Worm (Caenorhabditis elegans): ENCODE measurements around the gene F13E9.19.

DNA sequence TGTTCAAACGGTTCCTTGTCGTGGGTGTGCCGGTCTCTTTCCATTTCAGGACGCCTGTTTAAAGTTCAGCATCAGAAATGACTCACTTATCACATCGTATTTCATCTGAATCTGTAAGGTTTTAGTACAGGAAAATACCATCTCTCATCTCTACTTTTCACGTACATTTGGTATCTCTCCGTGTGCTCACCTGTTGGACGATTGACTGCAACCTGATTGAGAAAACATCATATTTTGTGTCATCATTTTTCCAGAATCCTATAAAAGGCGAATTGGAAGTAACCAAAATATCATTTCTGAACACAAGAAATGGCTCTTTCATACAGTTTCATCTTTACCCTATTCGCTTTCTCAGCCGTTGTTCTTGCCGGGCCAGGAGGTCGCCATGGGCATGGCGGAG, 877 bp downstream of the F13E9.19 start, which contains the start of gene srlf-30:
- TF ChIP-seq lin-14 (GFP tag; optimal IDR thresholded peaks at IDR 0.05) (no peak), ama-1 (optimal IDR thresholded peaks at IDR 0.05) (no peak), ztf-4 (tag; optimal IDR thresholded peaks at IDR 0.05) (no peak), rnt-1 (tag; optimal IDR thresholded peaks at IDR 0.05) (no peak), aly-2 (tag; optimal IDR thresholded peaks at IDR 0.05) (no peak), pag-3 (tag; optimal IDR thresholded peaks at IDR 0.05; ENCODE audit: borderline replicate concordance, insufficient read depth) (no peak), unc-130 (tag; optimal IDR thresholded peaks at IDR 0.05) (no peak), egl-27 (tag; optimal IDR thresholded peaks at IDR 0.05) (no peak), lin-39 (tag; optimal IDR thresholded peaks at IDR 0.05) (no peak), ces-1 (GFP tag; optimal IDR thresholded peaks at IDR 0.05) (no peak)
